Fruit fly (Drosophila melanogaster) whole organism, prepupa: ENCODE measurements around the gene OXA1L.

Source experiments
- Lpt ChIP-seq: fragments of 200-800 bp; sonication (Bioruptor generic); optimal IDR thresholded peaks from 3 replicates; lab custom pipeline; 2016; ENCODE audit warnings: missing biosample characterization, missing genetic modification characterization
- dac ChIP-seq: fragments of 200-800 bp; sonication (Bioruptor generic); optimal IDR thresholded peaks from 2 replicates; lab custom pipeline; 2017; ENCODE audit warnings: missing biosample characterization, mild to moderate bottlenecking, missing genetic modification characterization

DNA sequence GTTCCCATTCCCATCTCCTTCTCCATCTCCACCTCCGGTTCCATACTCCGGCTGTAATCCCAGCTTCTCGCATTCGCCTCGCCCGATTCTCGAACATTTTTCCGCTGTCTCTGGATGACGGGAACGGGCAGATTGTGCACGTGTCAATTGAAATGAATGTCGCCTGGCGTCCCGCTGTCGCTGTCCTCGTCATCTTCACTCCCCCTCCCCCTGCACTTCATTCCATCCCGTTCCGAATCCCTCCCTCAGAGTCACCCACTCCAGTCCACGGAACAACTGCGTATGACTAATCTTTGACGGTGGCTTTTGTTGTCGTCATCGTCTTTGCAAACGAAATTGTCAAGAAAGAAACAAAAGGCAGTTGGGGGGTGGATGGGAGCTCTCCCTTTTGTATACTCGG lies 44.4 kb downstream of the OXA1L start:
- TF ChIP-seq dac, result no peak
- TF ChIP-seq Lpt (GFP tag; lab: Kevin White, UChicago), result no peak
